Fruit fly (Drosophila melanogaster): ENCODE results near the gene CG44098.

Gene CG44098

dm6 chr3R:4804126-4804649 lies 31.2 kb upstream of the CG44098 start (continued):
- TF ChIP-seq az2 (GFP tag; optimal IDR thresholded peaks at IDR 0.05) = no peak
- TF ChIP-seq CG16815 (GFP tag; optimal IDR thresholded peaks at IDR 0.05) = no peak
- no peak for TF ChIP-seq sd (tag; optimal IDR thresholded peaks at IDR 0.05)
- no peak for TF ChIP-seq CG7556 (GFP tag; optimal IDR thresholded peaks at IDR 0.05)
- TF ChIP-seq Kr (GFP tag; optimal IDR thresholded peaks at IDR 0.05) = no peak
- TF ChIP-seq CG18764 (GFP tag; optimal IDR thresholded peaks at IDR 0.05) = no peak
- no peak for TF ChIP-seq nau (GFP tag; optimal IDR thresholded peaks at IDR 0.05)
- peak; percentile 25 for TF ChIP-seq B-H2 (GFP tag; optimal IDR thresholded peaks at IDR 0.05)
- TF ChIP-seq dysf (GFP tag; IDR thresholded peaks at IDR 0.05) = peak; percentile 24; the same call in 1 of the 3 replicates
- peak; percentile 65 for TF ChIP-seq row (GFP tag; IDR thresholded peaks at IDR 0.05)
- TF ChIP-seq CG1603 (tag; optimal IDR thresholded peaks at IDR 0.05) = no peak
- TF ChIP-seq Asciz (GFP tag; optimal IDR thresholded peaks at IDR 0.05) = no peak
- peak; percentile 40 for TF ChIP-seq CG10209 (GFP tag; optimal IDR thresholded peaks at IDR 0.05)
- TF ChIP-seq Bteb2 (GFP tag; optimal IDR thresholded peaks at IDR 0.05) = no peak
- TF ChIP-seq CG7271 (tag; optimal IDR thresholded peaks at IDR 0.05) = no peak
- no peak for TF ChIP-seq CkIIα-i1 (GFP tag; IDR thresholded peaks at IDR 0.05)
- no peak for TF ChIP-seq vvl (GFP tag; IDR thresholded peaks at IDR 0.05)
- TF ChIP-seq lbe (GFP tag; optimal IDR thresholded peaks at IDR 0.05) = no peak
- TF ChIP-seq CG8924 (tag; optimal IDR thresholded peaks at IDR 0.05) = no peak
- TF ChIP-seq Rx (GFP tag; IDR thresholded peaks at IDR 0.05) = 0 out of 2 replicates have a peak, but pooled peaks have one; percentile 6
- peak; percentile 36 for TF ChIP-seq CoRest (tag; optimal IDR thresholded peaks at IDR 0.05)
- TF ChIP-seq CG1832 (GFP tag; optimal IDR thresholded peaks at IDR 0.05) = no peak
- TF ChIP-seq MTF-1 (GFP tag; optimal IDR thresholded peaks at IDR 0.05; ENCODE audit: borderline replicate concordance) = no peak
- no peak for TF ChIP-seq bbx (GFP tag; IDR thresholded peaks at IDR 0.05; ENCODE audit: partially characterized antibody)
- no peak for TF ChIP-seq pum (GFP tag; optimal IDR thresholded peaks at IDR 0.05)
- peak; percentile 46 for TF ChIP-seq Rfx (GFP tag; IDR thresholded peaks at IDR 0.05)
- TF ChIP-seq CG6654 (GFP tag; optimal IDR thresholded peaks at IDR 0.05) = no peak
- TF ChIP-seq Xbp1 (GFP tag; optimal IDR thresholded peaks at IDR 0.05) = peak; percentile 10
- no peak for TF ChIP-seq Deaf1 (tag; optimal IDR thresholded peaks at IDR 0.05)
- TF ChIP-seq seq (GFP tag; IDR thresholded peaks at IDR 0.05) = peak; percentile 29; the same call in 1 of the 2 replicates
- TF ChIP-seq BEAF-32 (GFP tag; optimal IDR thresholded peaks at IDR 0.05) = peak; percentile 66
- no peak for TF ChIP-seq CG4707 (GFP tag; optimal IDR thresholded peaks at IDR 0.05)
- no peak for TF ChIP-seq bab2 (GFP tag; optimal IDR thresholded peaks at IDR 0.05)
- no peak for TF ChIP-seq Poxn (GFP tag; IDR thresholded peaks at IDR 0.05)
- no peak for TF ChIP-seq CG12299 (tag; optimal IDR thresholded peaks at IDR 0.05)
- no peak for TF ChIP-seq Ada2b (GFP tag; IDR thresholded peaks at IDR 0.05)
- no peak for TF ChIP-seq CG3407 (GFP tag; optimal IDR thresholded peaks at IDR 0.05)
- no peak for TF ChIP-seq Oli (tag; optimal IDR thresholded peaks at IDR 0.05)
- no peak for TF ChIP-seq ems (GFP tag; optimal IDR thresholded peaks at IDR 0.05)
- no peak for TF ChIP-seq CG7372 (GFP tag; IDR thresholded peaks at IDR 0.05)
- TF ChIP-seq Dref (GFP tag; IDR thresholded peaks at IDR 0.05) = no peak
- no peak for TF ChIP-seq CG12236 (GFP tag; optimal IDR thresholded peaks at IDR 0.05)
- no peak for TF ChIP-seq en (GFP tag; optimal IDR thresholded peaks at IDR 0.05)
- no peak for TF ChIP-seq CG5953 (GFP tag; IDR thresholded peaks at IDR 0.05)
- no peak for TF ChIP-seq Dfd (GFP tag; optimal IDR thresholded peaks at IDR 0.05)
- TF ChIP-seq lov (optimal IDR thresholded peaks at IDR 0.05) = no peak
- TF ChIP-seq lov (GFP tag; IDR thresholded peaks at IDR 0.05) = no peak
- 0 out of 3 replicates have a peak, but pooled peaks have one; percentile 7 for TF ChIP-seq CG2889 (GFP tag; IDR thresholded peaks at IDR 0.05)
- TF ChIP-seq CG8478 (optimal IDR thresholded peaks at IDR 0.05) = no peak
- no peak for TF ChIP-seq CG9609 (GFP tag; optimal IDR thresholded peaks at IDR 0.05)
- no peak for TF ChIP-seq tio (GFP tag; optimal IDR thresholded peaks at IDR 0.05)
- TF ChIP-seq PHDP (tag; optimal IDR thresholded peaks at IDR 0.05) = no peak
